Worm (Caenorhabditis elegans): Measurements from ENCODE around the gene Y73B6BL.22.
A peak's percentile ranks its signal among the peaks of the same experiment; 100 is the strongest.

The Y73B6BL.22 gene

DNA sequence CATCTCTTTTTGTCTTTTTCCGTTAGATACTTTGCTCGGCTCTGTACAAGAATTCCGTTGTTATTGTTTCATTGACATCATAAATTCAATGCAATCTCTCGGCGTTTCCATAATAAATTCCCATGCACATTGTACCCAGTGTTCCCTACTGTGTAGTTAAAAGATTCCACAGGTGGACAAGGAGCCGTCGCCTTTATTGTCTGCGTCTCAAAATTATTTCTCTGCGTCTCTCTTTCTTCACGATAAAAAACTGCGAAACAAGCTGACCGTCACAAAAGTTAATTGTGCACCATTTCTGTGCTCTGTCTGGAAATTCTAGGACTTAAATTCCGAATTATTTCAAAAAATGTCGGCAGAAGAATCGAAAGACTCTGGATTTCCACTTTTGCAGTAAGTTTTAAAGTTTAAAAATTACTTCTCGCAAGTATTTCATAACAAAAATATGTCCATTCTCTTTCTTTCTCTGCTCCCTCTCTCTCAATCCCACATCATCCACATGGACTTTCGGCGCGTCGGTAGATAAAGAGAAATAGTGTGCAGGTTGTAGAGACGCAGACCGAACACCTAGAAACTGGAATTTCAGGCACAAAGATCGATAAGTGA is 25.7 kb upstream of the Y73B6BL.22 start:
- TF ChIP-seq nhr-25 (tag; optimal IDR thresholded peaks at IDR 0.05) (no peak), C34F6.9 (tag; optimal IDR thresholded peaks at IDR 0.05) (peak; percentile 2), unc-39 (tag; optimal IDR thresholded peaks at IDR 0.05) (no peak), sma-3 (GFP tag; optimal IDR thresholded peaks at IDR 0.05) (no peak), ztf-4 (tag; optimal IDR thresholded peaks at IDR 0.05) (no peak), mab-5 (tag; optimal IDR thresholded peaks at IDR 0.05) (no peak), crh-2 (tag; optimal IDR thresholded peaks at IDR 0.05) (no peak), blmp-1 (tag; optimal IDR thresholded peaks at IDR 0.05; ENCODE audit: insufficient read depth) (no peak), aly-2 (tag; optimal IDR thresholded peaks at IDR 0.05) (no peak), unc-55 (GFP tag; optimal IDR thresholded peaks at IDR 0.05) (peak; percentile 23), R02D3.7 (tag; optimal IDR thresholded peaks at IDR 0.05) (no peak), nhr-11 (tag; optimal IDR thresholded peaks at IDR 0.05) (no peak), lin-39 (tag; optimal IDR thresholded peaks at IDR 0.05) (no peak), lin-13 (GFP tag; optimal IDR thresholded peaks at IDR 0.05) (no peak), F13H6.1 (tag; optimal IDR thresholded peaks at IDR 0.05) (peak; percentile 59), peb-1 (tag; optimal IDR thresholded peaks at IDR 0.05) (no peak), sma-9 (GFP tag; optimal IDR thresholded peaks at IDR 0.05) (peak; percentile 42), sma-9 (tag; optimal IDR thresholded peaks at IDR 0.05) (no peak), ztf-1 (GFP tag; conservative IDR thresholded peaks at IDR 0.05) (no peak), mdl-1 (tag; optimal IDR thresholded peaks at IDR 0.05) (no peak), ZK546.5 (tag; optimal IDR thresholded peaks at IDR 0.05) (no peak), gmeb-1 (tag; optimal IDR thresholded peaks at IDR 0.05) (peak; percentile 26), lsy-2 (tag; optimal IDR thresholded peaks at IDR 0.05) (peak; percentile 21 to 39), Y55F3AM.14 (GFP tag; optimal IDR thresholded peaks at IDR 0.05) (no peak)

DNA sequence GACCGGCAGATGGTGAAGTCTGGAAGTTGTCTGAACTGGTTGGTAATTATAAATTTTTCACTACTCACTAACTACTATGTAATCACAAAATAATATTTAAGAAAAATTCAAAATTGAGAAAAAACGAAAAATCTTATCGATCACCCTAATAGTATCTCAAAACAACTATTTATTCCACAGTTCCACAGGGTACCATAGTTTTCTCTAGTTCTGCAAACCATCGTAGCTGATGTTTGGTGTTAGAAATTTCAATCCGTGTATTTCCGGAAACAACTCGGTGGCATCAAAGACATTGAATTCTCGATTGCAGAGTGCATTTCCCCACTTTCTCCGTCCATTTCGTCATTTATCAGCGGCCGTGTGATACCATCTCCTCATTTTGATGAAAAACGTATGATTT is 25.1 kb upstream of the Y73B6BL.22 start, which contains the start of gene Y73B6BL.31:
Gene Y73B6BL.31 (plus strand): TSS at position 301 of the 400 bp plus-strand sequence.
- TF ChIP-seq Y55F3AM.14 (GFP tag; optimal IDR thresholded peaks at IDR 0.05) (no peak), sma-3 (GFP tag; optimal IDR thresholded peaks at IDR 0.05) (no peak), dmd-4 (tag; optimal IDR thresholded peaks at IDR 0.05) (no peak), gmeb-1 (tag; optimal IDR thresholded peaks at IDR 0.05) (no peak), mab-5 (tag; optimal IDR thresholded peaks at IDR 0.05) (no peak), ztf-11 (tag; optimal IDR thresholded peaks at IDR 0.05) (no peak), sma-9 (GFP tag; optimal IDR thresholded peaks at IDR 0.05) (no peak), sma-9 (tag; optimal IDR thresholded peaks at IDR 0.05) (no peak), blmp-1 (tag; optimal IDR thresholded peaks at IDR 0.05; ENCODE audit: insufficient read depth) (no peak), lin-11 (tag; optimal IDR thresholded peaks at IDR 0.05) (no peak), elt-3 (tag; optimal IDR thresholded peaks at IDR 0.05) (no peak)

ce11 chrIV:6438051-6438450 is 21.6 kb upstream of the Y73B6BL.22 start, which contains the start of gene dlc-5:
Gene dlc-5 (plus strand): TSS chrIV:6438204.
- TF ChIP-seq gmeb-1 (tag; optimal IDR thresholded peaks at IDR 0.05) (no peak), nhr-6 (tag; optimal IDR thresholded peaks at IDR 0.05) (no peak), ceh-82 (tag; optimal IDR thresholded peaks at IDR 0.05) (no peak), sem-4 (tag; optimal IDR thresholded peaks at IDR 0.05) (no peak), ztf-4 (tag; optimal IDR thresholded peaks at IDR 0.05) (no peak), elt-3 (tag; optimal IDR thresholded peaks at IDR 0.05) (no peak), lsy-2 (tag; optimal IDR thresholded peaks at IDR 0.05) (no peak), unc-62 (GFP tag; optimal IDR thresholded peaks at IDR 0.05) (no peak), mab-5 (tag; optimal IDR thresholded peaks at IDR 0.05) (no peak), nhr-237 (tag; optimal IDR thresholded peaks at IDR 0.05) (no peak), peb-1 (tag; optimal IDR thresholded peaks at IDR 0.05) (no peak), skn-1 (tag; optimal IDR thresholded peaks at IDR 0.05) (no peak), nhr-25 (tag; optimal IDR thresholded peaks at IDR 0.05) (no peak), mdl-1 (tag; optimal IDR thresholded peaks at IDR 0.05) (no peak), R02D3.7 (tag; optimal IDR thresholded peaks at IDR 0.05) (no peak)

DNA sequence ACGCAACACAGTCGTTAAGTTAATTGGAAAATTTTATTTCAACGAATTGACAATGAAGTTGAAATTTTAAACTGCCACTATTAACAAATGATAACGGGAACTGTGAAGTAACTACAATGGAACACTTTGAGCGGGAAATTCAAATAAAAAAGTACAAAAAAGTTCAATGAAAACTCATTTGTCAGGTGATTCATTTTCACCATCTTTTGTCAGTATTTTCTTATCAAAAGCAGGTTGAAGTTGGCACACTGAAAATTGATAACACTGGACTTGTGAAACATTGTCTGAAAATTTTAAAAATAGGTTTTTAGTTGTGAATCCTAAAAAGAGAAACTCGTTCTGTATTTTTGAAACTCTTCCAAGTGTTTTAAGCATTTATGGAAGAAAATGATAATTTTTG is 17.0 kb upstream of the Y73B6BL.22 start:
- peak; percentile 19 for TF ChIP-seq crh-2 (tag; optimal IDR thresholded peaks at IDR 0.05)
- TF ChIP-seq fos-1 (tag; optimal IDR thresholded peaks at IDR 0.05): peak; percentile 88
- TF ChIP-seq nhr-21 (tag; optimal IDR thresholded peaks at IDR 0.05): no peak
- peak; percentile 33 for TF ChIP-seq gmeb-1 (tag; optimal IDR thresholded peaks at IDR 0.05)
- TF ChIP-seq sma-9 (GFP tag; optimal IDR thresholded peaks at IDR 0.05): peak; percentile 21
- TF ChIP-seq sma-9 (tag; optimal IDR thresholded peaks at IDR 0.05): no peak
- TF ChIP-seq mbf-1 (tag; optimal IDR thresholded peaks at IDR 0.05): no peak
- no peak for TF ChIP-seq R02D3.7 (tag; optimal IDR thresholded peaks at IDR 0.05)
- no peak for TF ChIP-seq sem-4 (tag; optimal IDR thresholded peaks at IDR 0.05)
- no peak for TF ChIP-seq lin-13 (GFP tag; optimal IDR thresholded peaks at IDR 0.05)
